Worm (Caenorhabditis elegans) whole organism, late embryonic: ENCODE data around the gene srt-63.

ENCODE experiments used
- ceh-6 ChIP-seq: fragments of 200-800 bp; sonication (Bioruptor generic); optimal IDR thresholded peaks from 2 replicates; lab custom pipeline; 2018; ENCODE audit warnings: mild to moderate bottlenecking, missing genetic modification characterization, missing compliant biosample characterization
- ceh-9 ChIP-seq: sonication (generic microtip); optimal IDR thresholded peaks from 2 replicates; lab custom pipeline; 2016; ENCODE audit warnings: mild to moderate bottlenecking, missing genetic modification characterization, inconsistent platforms, missing compliant biosample characterization
- dmd-4 ChIP-seq: sonication (generic microtip); optimal IDR thresholded peaks from 2 replicates; lab custom pipeline; 2016; ENCODE audit warnings: borderline replicate concordance, missing genetic modification characterization, missing compliant biosample characterization
- hlh-15 ChIP-seq: sonication (generic microtip); optimal IDR thresholded peaks from 2 replicates; lab custom pipeline; 2016; ENCODE audit warnings: missing genetic modification characterization, missing compliant biosample characterization
- pqm-1 ChIP-seq: sonication (generic microtip); optimal IDR thresholded peaks from 2 replicates; lab custom pipeline; 2016; ENCODE audit warnings: missing genetic modification characterization, missing compliant biosample characterization
- ttx-3 ChIP-seq: sonication (generic microtip); optimal IDR thresholded peaks from 2 replicates; lab custom pipeline; 2016; ENCODE audit warnings: missing genetic modification reagents, missing genetic modification characterization, missing compliant biosample characterization

ce11 chrV:3244703-3245102 lies 11.2 kb downstream of the srt-63 start, which contains the start of gene srj-7:
- no peak for TF ChIP-seq ceh-6 (GFP tag; lab: Kevin White, UChicago)
- TF ChIP-seq pqm-1, result no peak
- no peak for TF ChIP-seq ttx-3 (tag; lab: Kevin White, UChicago)
- no peak for TF ChIP-seq ceh-9 (tag; lab: Kevin White, UChicago)
- no peak for TF ChIP-seq hlh-15 (tag; lab: Kevin White, UChicago)
- TF ChIP-seq dmd-4 (tag; lab: Kevin White, UChicago), result no peak
